Worm (Caenorhabditis elegans) whole organism, L1 larva: ENCODE measurements around the gene sumv-2.
"Not testable (repeated sequence)": the region's sequence is repeated elsewhere in the genome, so short reads cannot be mapped to it uniquely, and the experiment has no call there.

ENCODE experiments used
- C16A3.4 ChIP-seq: fragments of 150-350 bp; optimal IDR thresholded peaks from 2 replicates; lab custom pipeline; 2014; ENCODE audit warnings: missing biosample characterization, missing genetic modification characterization
- C34B4.2 ChIP-seq: sonication (generic microtip); optimal IDR thresholded peaks from 2 replicates; lab custom pipeline; 2017; ENCODE audit warnings: mild to moderate bottlenecking, missing genetic modification characterization, missing compliant biosample characterization
- ceh-82 ChIP-seq, 3 experiments: fragments of 150-350 bp in 1 of 3; sonication (generic microtip) in 2 of 3; optimal IDR thresholded peaks; 2 replicates each; lab custom pipeline; 2014 to 2017; ENCODE audit warnings: missing biosample characterization in 3 of 3, missing genetic modification characterization in 3 of 3
- ceh-90 ChIP-seq: sonication (generic microtip); optimal IDR thresholded peaks from 2 replicates; lab custom pipeline; 2016; ENCODE audit warnings: missing genetic modification characterization, missing compliant biosample characterization
- dpl-1 ChIP-seq, 3 experiments: fragments of 150-350 bp in 2 of 3; sonication (generic microtip) in 1 of 3; optimal IDR thresholded peaks; 2 replicates each; lab custom pipeline; 2014 to 2017; ENCODE audit warnings: missing biosample characterization in 3 of 3, missing genetic modification characterization in 3 of 3, missing genetic modification reagents in 3 of 3
- elt-3 ChIP-seq, 6 experiments: fragments of 150-350 bp in 1 of 6; sonication (generic microtip); optimal IDR thresholded peaks; 2 replicates each; lab custom pipeline; 2017 to 2018; ENCODE audit warnings: missing biosample characterization in 6 of 6, missing genetic modification characterization in 6 of 6, inconsistent platforms in 1 of 6
- ets-5 ChIP-seq: fragments of 200-800 bp; sonication (Bioruptor generic); IDR thresholded peaks from 2 replicates; pipeline ENCODE4 v1.3.6; 2022; ENCODE audit warnings: missing genetic modification characterization, missing compliant biosample characterization
- fkh-10 ChIP-seq: sonication (generic microtip); optimal IDR thresholded peaks from 2 replicates; lab custom pipeline; 2017; ENCODE audit warnings: missing biosample characterization, missing genetic modification reagents, missing genetic modification characterization
- fos-1 ChIP-seq: fragments of 150-350 bp; optimal IDR thresholded peaks from 2 replicates; lab custom pipeline; 2014; ENCODE audit warnings: missing biosample characterization, missing genetic modification characterization
- lin-15B ChIP-seq: fragments of 150-350 bp; sonication (generic microtip); optimal IDR thresholded peaks from 3 replicates; lab custom pipeline; 2014; ENCODE audit warnings: missing biosample characterization, missing genetic modification characterization
- lin-35 ChIP-seq, 2 experiments: fragments of 150-350 bp; optimal IDR thresholded peaks; 2 replicates each; lab custom pipeline; 2014; ENCODE audit warnings: missing biosample characterization in 2 of 2, missing genetic modification characterization in 2 of 2, missing genetic modification reagents in 2 of 2
- lin-39 ChIP-seq: fragments of 150-350 bp; optimal IDR thresholded peaks from 2 replicates; lab custom pipeline; 2014; ENCODE audit warnings: missing biosample characterization, missing genetic modification reagents, missing genetic modification characterization
- mdl-1 ChIP-seq, 2 experiments: fragments of 150-350 bp; optimal IDR thresholded peaks; 2 replicates each; lab custom pipeline; 2014 to 2017; ENCODE audit warnings: missing biosample characterization in 2 of 2, missing genetic modification characterization in 2 of 2, inconsistent platforms in 1 of 2
- nhr-12 ChIP-seq: sonication (generic microtip); optimal IDR thresholded peaks from 2 replicates; lab custom pipeline; 2017; ENCODE audit warnings: missing biosample characterization, missing genetic modification characterization
- nhr-19 ChIP-seq: fragments of 200-800 bp; sonication (Bioruptor generic); conservative IDR thresholded peaks from 2 replicates; pipeline ENCODE4 v1.3.6; 2022; ENCODE audit warnings: missing genetic modification characterization, missing compliant biosample characterization
- nhr-20 ChIP-seq: sonication (generic microtip); optimal IDR thresholded peaks from 2 replicates; lab custom pipeline; 2016; ENCODE audit warnings: mild to moderate bottlenecking, missing genetic modification characterization, missing compliant biosample characterization
- nhr-71 ChIP-seq: sonication (generic microtip); optimal IDR thresholded peaks from 2 replicates; lab custom pipeline; 2016; ENCODE audit warnings: mild to moderate bottlenecking, missing genetic modification characterization, moderate library complexity, missing compliant biosample characterization
- nhr-76 ChIP-seq: sonication (generic microtip); optimal IDR thresholded peaks from 2 replicates; lab custom pipeline; 2017; ENCODE audit warnings: missing biosample characterization, missing genetic modification characterization
- nhr-84 ChIP-seq: sonication (generic microtip); optimal IDR thresholded peaks from 2 replicates; lab custom pipeline; 2017; ENCODE audit warnings: missing biosample characterization, missing genetic modification characterization
- nhr-85 ChIP-seq: sonication (generic microtip); peaks from one replicate; lab custom pipeline; 2016; ENCODE audit warnings: missing genetic modification characterization, inconsistent platforms, missing compliant biosample characterization
- pag-3 ChIP-seq: sonication (generic microtip); optimal IDR thresholded peaks from 2 replicates; lab custom pipeline; 2017; ENCODE audit warnings: missing genetic modification characterization, mild to moderate bottlenecking, missing compliant biosample characterization, antibody characterized with exemption, borderline replicate concordance; ENCODE audit not compliant: insufficient read depth
- pqm-1 ChIP-seq: sonication (generic microtip); optimal IDR thresholded peaks from 3 replicates; lab custom pipeline; 2017; ENCODE audit warnings: missing biosample characterization, missing genetic modification characterization
- rnt-1 ChIP-seq: sonication (generic microtip); optimal IDR thresholded peaks from 2 replicates; lab custom pipeline; 2016; ENCODE audit warnings: mild to moderate bottlenecking, missing genetic modification characterization, moderate library complexity, missing compliant biosample characterization
- snu-23 ChIP-seq: sonication (generic microtip); optimal IDR thresholded peaks from 2 replicates; lab custom pipeline; 2016; ENCODE audit warnings: missing genetic modification characterization, missing compliant biosample characterization
- tbx-2 ChIP-seq: sonication (generic microtip); optimal IDR thresholded peaks from 2 replicates; lab custom pipeline; 2016; ENCODE audit warnings: missing genetic modification characterization, missing compliant biosample characterization
- tlp-1 ChIP-seq: fragments of 150-350 bp; optimal IDR thresholded peaks from 2 replicates; lab custom pipeline; 2014; ENCODE audit warnings: missing biosample characterization, missing genetic modification characterization
- unc-130 ChIP-seq: fragments of 150-350 bp; optimal IDR thresholded peaks from 2 replicates; lab custom pipeline; 2017; ENCODE audit warnings: missing biosample characterization, missing genetic modification characterization, inconsistent platforms
- unc-86 ChIP-seq: sonication (generic microtip); optimal IDR thresholded peaks from 2 replicates; lab custom pipeline; 2016; ENCODE audit warnings: missing genetic modification characterization, missing compliant biosample characterization
- unc-98 ChIP-seq: fragments of 200-800 bp; sonication (Bioruptor generic); IDR thresholded peaks from 2 replicates; pipeline ENCODE4 v1.3.6; 2022; ENCODE audit warnings: missing genetic modification characterization, missing compliant biosample characterization
- vab-15 ChIP-seq: sonication (generic microtip); optimal IDR thresholded peaks from 2 replicates; lab custom pipeline; 2017; ENCODE audit warnings: missing genotype, mild to moderate bottlenecking, missing genetic modification characterization, missing compliant biosample characterization
- zip-4 ChIP-seq: fragments of 200-800 bp; sonication (Bioruptor generic); optimal IDR thresholded peaks from 2 replicates; lab custom pipeline; 2018; ENCODE audit warnings: mild to moderate bottlenecking, missing genetic modification characterization, moderate library complexity, missing compliant biosample characterization
- ztf-11 ChIP-seq, 2 experiments: sonication (generic microtip); optimal IDR thresholded peaks; 2 replicates each; lab custom pipeline; 2016 to 2017; ENCODE audit warnings: missing genetic modification characterization in 2 of 2, missing biosample characterization in 1 of 2, missing compliant biosample characterization in 1 of 2
- ztf-4 ChIP-seq: fragments of 150-350 bp; optimal IDR thresholded peaks from 2 replicates; lab custom pipeline; 2014; ENCODE audit warnings: missing biosample characterization, missing genetic modification characterization

The sumv-2 gene

DNA sequence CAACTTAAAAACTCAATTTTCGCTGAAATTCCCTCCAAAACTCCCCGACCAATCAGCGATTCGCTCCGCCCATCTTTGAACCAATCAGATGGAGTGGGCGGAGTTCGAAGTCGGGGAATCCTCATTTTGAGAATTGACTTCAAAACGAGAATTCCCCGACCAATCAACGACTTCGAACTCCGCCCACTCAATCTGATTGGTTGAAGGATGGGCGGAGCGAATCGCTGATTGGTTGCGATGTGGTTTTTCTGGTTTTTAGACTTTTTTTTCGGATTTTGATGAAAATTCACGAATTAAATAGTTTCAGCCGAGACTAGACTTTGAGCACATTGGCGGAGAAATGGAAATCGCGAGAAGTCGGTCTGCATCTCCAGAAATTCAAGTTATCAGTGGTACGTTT is 45.4 kb upstream of the sumv-2 start:
- no peak for TF ChIP-seq fos-1 (tag; lab: Kevin White, UChicago)
- TF ChIP-seq lin-15B (tag; lab: Kevin White, UChicago), result no peak
- no peak for TF ChIP-seq ets-5 (GFP tag; lab: Robert Waterston, UW)
- TF ChIP-seq ceh-90 (tag; lab: Kevin White, UChicago), result no peak
- no peak for TF ChIP-seq C16A3.4 (tag; lab: Kevin White, UChicago)
- TF ChIP-seq unc-98 (GFP tag; lab: Robert Waterston, UW), result no peak
- no peak for TF ChIP-seq pag-3 (tag; lab: Kevin White, UChicago)
- no peak for TF ChIP-seq lin-35 (GFP tag; optimal IDR thresholded peaks at IDR 0.05; lab: Kevin White, UChicago)
- no peak for TF ChIP-seq ztf-11 (tag; optimal IDR thresholded peaks at IDR 0.05; lab: Kevin White, UChicago)
- TF ChIP-seq fkh-10 (GFP tag; lab: Kevin White, UChicago), result no peak

DNA sequence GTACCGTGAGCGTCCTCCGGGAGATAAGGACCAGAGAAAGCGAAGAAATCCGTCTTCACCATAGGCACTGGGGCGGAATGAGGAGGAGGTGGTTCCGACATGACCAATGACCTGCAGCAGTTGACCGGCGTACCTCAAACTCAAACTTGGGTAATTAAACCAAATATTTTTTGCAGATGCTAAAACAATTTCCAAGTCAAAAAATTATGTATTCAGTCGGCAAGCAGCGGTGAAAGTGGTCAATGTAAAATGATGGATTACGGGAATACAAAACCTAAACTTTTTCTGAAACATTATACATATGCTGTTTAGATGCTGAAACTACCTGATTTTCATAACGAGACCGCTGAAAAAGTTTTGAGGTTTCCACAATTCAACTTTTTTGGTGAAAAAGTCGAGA is 43.5 kb upstream of the sumv-2 start, which contains the start of gene hpo-39:
TSS of gene hpo-39 (minus strand) at position 101 of the 400 bp plus-strand sequence.
- not testable (repeated sequence) for TF ChIP-seq nhr-20 (tag; lab: Kevin White, UChicago); zip-4 (GFP tag; lab: Kevin White, UChicago); mdl-1 (tag; optimal IDR thresholded peaks at IDR 0.05; lab: Kevin White, UChicago)

DNA sequence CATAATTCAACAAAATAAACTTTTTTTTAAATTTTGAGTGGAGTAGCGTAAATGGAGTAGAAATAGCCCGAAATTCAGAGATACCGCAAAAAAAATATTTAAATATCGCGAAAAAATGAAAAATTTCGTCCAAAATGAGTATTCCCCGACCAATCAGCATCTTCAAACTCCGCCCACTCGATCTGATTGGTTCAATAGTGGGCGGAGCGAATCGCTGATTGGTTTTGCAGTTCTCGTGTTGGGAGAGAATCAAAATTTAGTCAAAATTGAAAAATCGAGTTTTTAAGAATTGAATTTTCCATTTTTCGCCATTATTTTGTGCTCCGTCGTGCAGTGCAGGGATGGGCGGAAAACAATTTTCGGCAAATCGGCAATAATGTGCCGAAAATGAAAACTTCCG is 41.9 kb upstream of the sumv-2 start:
- TF ChIP-seq pqm-1, result no peak
- TF ChIP-seq nhr-12 (tag; lab: Kevin White, UChicago), result no peak
- no peak for TF ChIP-seq C34B4.2 (tag; lab: Kevin White, UChicago)
- no peak for TF ChIP-seq vab-15 (tag; lab: Kevin White, UChicago)
- no peak for TF ChIP-seq unc-130
- TF ChIP-seq ceh-90 (tag; lab: Kevin White, UChicago), result no peak
- no peak for TF ChIP-seq nhr-84 (tag; lab: Kevin White, UChicago)
- TF ChIP-seq nhr-76 (tag; lab: Kevin White, UChicago), result no peak
- TF ChIP-seq unc-86 (tag; lab: Kevin White, UChicago), result no peak

DNA sequence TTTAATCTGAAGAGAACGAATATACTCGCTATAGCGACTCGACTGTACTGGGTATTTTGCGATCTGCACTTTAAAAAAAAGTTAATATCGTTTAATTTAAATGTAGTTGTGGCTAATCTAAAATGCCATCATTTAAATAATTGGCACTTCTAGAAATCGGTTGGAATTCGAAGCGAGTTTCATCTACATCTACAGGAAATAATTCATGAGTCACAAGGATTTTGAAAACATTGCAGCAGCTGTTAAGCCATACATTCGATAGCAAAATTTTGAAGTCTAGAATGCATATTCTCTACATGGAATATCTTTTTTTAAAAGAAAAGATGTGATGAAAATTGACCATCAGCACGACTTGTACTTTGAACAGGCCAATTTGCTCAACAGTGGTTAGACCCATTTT is 36.8 kb upstream of the sumv-2 start:
- TF ChIP-seq elt-3 (tag; optimal IDR thresholded peaks at IDR 0.05; lab: Kevin White, UChicago), result no peak
- TF ChIP-seq nhr-19 (GFP tag; lab: Robert Waterston, UW), result no peak
- no peak for TF ChIP-seq dpl-1 (GFP tag; optimal IDR thresholded peaks at IDR 0.05; lab: Kevin White, UChicago)
- TF ChIP-seq tbx-2 (tag; lab: Kevin White, UChicago), result no peak
- no peak for TF ChIP-seq ztf-4 (tag; lab: Kevin White, UChicago)
- no peak for TF ChIP-seq tlp-1
- TF ChIP-seq snu-23 (GFP tag; lab: Kevin White, UChicago), result no peak
- TF ChIP-seq lin-39 (tag; lab: Kevin White, UChicago), result no peak
- no peak for TF ChIP-seq nhr-71
- TF ChIP-seq unc-86 (tag; lab: Kevin White, UChicago), result no peak
- no peak for TF ChIP-seq fos-1 (tag; lab: Kevin White, UChicago)
- TF ChIP-seq rnt-1 (tag; lab: Kevin White, UChicago), result no peak

DNA sequence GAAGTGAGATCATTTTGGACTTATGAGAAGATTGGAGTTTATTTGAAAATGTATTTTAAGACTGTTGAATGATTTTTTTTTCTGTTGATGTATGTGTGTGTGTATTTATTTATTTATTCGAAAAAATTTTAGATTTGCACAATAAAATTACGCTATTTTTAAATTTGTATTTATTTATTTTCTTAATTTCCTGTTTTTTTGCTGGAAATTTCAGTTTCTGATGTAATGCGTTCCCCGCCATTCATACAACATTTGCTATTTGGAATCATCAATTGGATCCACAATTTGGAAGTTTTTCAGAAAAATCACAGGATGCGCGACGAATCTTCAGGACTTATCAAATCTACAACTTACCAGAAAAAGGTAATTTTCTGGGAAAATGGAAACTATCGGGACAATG is 32.4 kb upstream of the sumv-2 start, which contains the start of gene Y61A9LA.1:
TSS of gene Y61A9LA.1 (plus strand) at position 301 of the 400 bp plus-strand sequence.
- TF ChIP-seq ceh-82 (tag; optimal IDR thresholded peaks at IDR 0.05; lab: Kevin White, UChicago) (no peak), nhr-85 (peak; percentile 40)
